Worm (Caenorhabditis elegans) whole organism, L1 larva: ENCODE measurements around the gene W01A11.7.
A peak's percentile ranks its signal among the peaks of the same experiment; 100 is the strongest.

ENCODE experiments used
- C04F5.9 ChIP-seq: sonication (generic microtip); optimal IDR thresholded peaks from 2 replicates; lab custom pipeline; 2016; ENCODE audit warnings: missing genetic modification characterization, missing compliant biosample characterization
- C16A3.4 ChIP-seq: fragments of 150-350 bp; optimal IDR thresholded peaks from 2 replicates; lab custom pipeline; 2014; ENCODE audit warnings: missing biosample characterization, missing genetic modification characterization
- Y116A8C.19 ChIP-seq: sonication (generic microtip); optimal IDR thresholded peaks from 2 replicates; lab custom pipeline; 2016; ENCODE audit warnings: missing compliant biosample characterization, missing genetic modification characterization, borderline replicate concordance
- ama-1 ChIP-seq: fragments of 150-350 bp; optimal IDR thresholded peaks from 2 replicates; lab custom pipeline; 2014
- blmp-1 ChIP-seq: fragments of 150-350 bp; optimal IDR thresholded peaks from 2 replicates; lab custom pipeline; 2014; ENCODE audit warnings: missing biosample characterization, missing genetic modification characterization
- dsc-1 ChIP-seq: sonication (generic microtip); optimal IDR thresholded peaks from 2 replicates; lab custom pipeline; 2016; ENCODE audit warnings: mild to moderate bottlenecking, missing genetic modification characterization, missing compliant biosample characterization
- efl-1 ChIP-seq, 4 experiments: fragments of 150-350 bp; optimal IDR thresholded peaks in 3 of 4; peaks in 1 of 4; 1 replicate in 1 of 4; 2 replicates in 3 of 4; lab custom pipeline; 2014; ENCODE audit warnings: missing biosample characterization in 2 of 4, missing genetic modification characterization in 2 of 4, missing genetic modification reagents in 2 of 4
- elt-3 ChIP-seq, 6 experiments: fragments of 150-350 bp in 1 of 6; sonication (generic microtip); optimal IDR thresholded peaks; 2 replicates each; lab custom pipeline; 2017 to 2018; ENCODE audit warnings: missing biosample characterization in 6 of 6, missing genetic modification characterization in 6 of 6, inconsistent platforms in 1 of 6
- fkh-4 ChIP-seq: sonication (generic microtip); optimal IDR thresholded peaks from 2 replicates; lab custom pipeline; 2016; ENCODE audit warnings: missing compliant biosample characterization, missing genetic modification characterization, borderline replicate concordance
- fos-1 ChIP-seq: fragments of 150-350 bp; optimal IDR thresholded peaks from 2 replicates; lab custom pipeline; 2014; ENCODE audit warnings: missing biosample characterization, missing genetic modification characterization
- grh-1 ChIP-seq: fragments of 200-800 bp; sonication (Bioruptor generic); IDR thresholded peaks from 2 replicates; pipeline ENCODE4 v1.3.6; 2022; ENCODE audit warnings: missing genetic modification reagents, missing genetic modification characterization, missing compliant biosample characterization
- hpl-2 ChIP-seq: fragments of 150-350 bp; optimal IDR thresholded peaks from 2 replicates; lab custom pipeline; 2014; ENCODE audit warnings: missing biosample characterization, missing genetic modification reagents, missing genetic modification characterization
- irx-1 ChIP-seq: sonication (generic microtip); optimal IDR thresholded peaks from 2 replicates; lab custom pipeline; 2016; ENCODE audit warnings: missing genetic modification characterization, missing compliant biosample characterization
- jun-1 ChIP-seq: fragments of 150-350 bp; optimal IDR thresholded peaks from 2 replicates; lab custom pipeline; 2014; ENCODE audit warnings: missing biosample characterization, missing genetic modification reagents, missing genetic modification characterization
- lin-13 ChIP-seq: fragments of 150-350 bp; optimal IDR thresholded peaks from 2 replicates; lab custom pipeline; 2014; ENCODE audit warnings: missing biosample characterization, missing genetic modification reagents, missing genetic modification characterization
- lin-14 ChIP-seq: fragments of 200-800 bp; sonication (Bioruptor generic); optimal IDR thresholded peaks from 2 replicates; lab custom pipeline; 2018; ENCODE audit warnings: mild to moderate bottlenecking, missing genetic modification characterization, moderate library complexity, missing compliant biosample characterization
- lin-35 ChIP-seq, 2 experiments: fragments of 150-350 bp; optimal IDR thresholded peaks; 2 replicates each; lab custom pipeline; 2014; ENCODE audit warnings: missing biosample characterization in 2 of 2, missing genetic modification characterization in 2 of 2, missing genetic modification reagents in 2 of 2
- lir-3 ChIP-seq: sonication (generic microtip); optimal IDR thresholded peaks from 2 replicates; lab custom pipeline; 2016; ENCODE audit warnings: mild to moderate bottlenecking, missing genetic modification characterization, moderate library complexity, missing compliant biosample characterization; ENCODE audit not compliant: poor library complexity
- lsy-2 ChIP-seq, 2 experiments: fragments of 150-350 bp; optimal IDR thresholded peaks; 2 replicates each; lab custom pipeline; 2014; ENCODE audit warnings: missing biosample characterization in 2 of 2, missing genetic modification characterization in 2 of 2
- mab-9 ChIP-seq: fragments of 200-800 bp; sonication (Bioruptor generic); IDR thresholded peaks from 2 replicates; pipeline ENCODE4 v1.3.6; 2022; ENCODE audit warnings: missing genetic modification reagents, missing genetic modification characterization, missing compliant biosample characterization
- mdl-1 ChIP-seq, 2 experiments: fragments of 150-350 bp; optimal IDR thresholded peaks; 2 replicates each; lab custom pipeline; 2014 to 2017; ENCODE audit warnings: missing biosample characterization in 2 of 2, missing genetic modification characterization in 2 of 2, inconsistent platforms in 1 of 2
- mef-2 ChIP-seq: fragments of 150-350 bp; optimal IDR thresholded peaks from 2 replicates; lab custom pipeline; 2014; ENCODE audit warnings: missing biosample characterization, missing genetic modification characterization
- mep-1 ChIP-seq: fragments of 150-350 bp; optimal IDR thresholded peaks from 2 replicates; lab custom pipeline; 2014; ENCODE audit warnings: missing biosample characterization, missing genetic modification characterization
- nhr-19 ChIP-seq: fragments of 200-800 bp; sonication (Bioruptor generic); conservative IDR thresholded peaks from 2 replicates; pipeline ENCODE4 v1.3.6; 2022; ENCODE audit warnings: missing genetic modification characterization, missing compliant biosample characterization
- nhr-20 ChIP-seq: sonication (generic microtip); optimal IDR thresholded peaks from 2 replicates; lab custom pipeline; 2016; ENCODE audit warnings: mild to moderate bottlenecking, missing genetic modification characterization, missing compliant biosample characterization
- nhr-237 ChIP-seq: fragments of 150-350 bp; optimal IDR thresholded peaks from 2 replicates; lab custom pipeline; 2014; ENCODE audit warnings: missing biosample characterization, missing genetic modification characterization
- nhr-28 ChIP-seq: fragments of 150-350 bp; optimal IDR thresholded peaks from 2 replicates; lab custom pipeline; 2014; ENCODE audit warnings: missing biosample characterization, missing genetic modification characterization
- nhr-71 ChIP-seq: sonication (generic microtip); optimal IDR thresholded peaks from 2 replicates; lab custom pipeline; 2016; ENCODE audit warnings: mild to moderate bottlenecking, missing genetic modification characterization, moderate library complexity, missing compliant biosample characterization
- nhr-76 ChIP-seq: sonication (generic microtip); optimal IDR thresholded peaks from 2 replicates; lab custom pipeline; 2017; ENCODE audit warnings: missing biosample characterization, missing genetic modification characterization
- nhr-77 ChIP-seq: fragments of 150-350 bp; optimal IDR thresholded peaks from 2 replicates; lab custom pipeline; 2014; ENCODE audit warnings: missing biosample characterization, missing genetic modification characterization
- nhr-85 ChIP-seq: sonication (generic microtip); peaks from one replicate; lab custom pipeline; 2016; ENCODE audit warnings: missing genetic modification characterization, inconsistent platforms, missing compliant biosample characterization
- nhr-90 ChIP-seq: sonication (generic microtip); optimal IDR thresholded peaks from 2 replicates; lab custom pipeline; 2016; ENCODE audit warnings: mild to moderate bottlenecking, missing genetic modification characterization, missing compliant biosample characterization; ENCODE audit not compliant: poor library complexity
- pag-3 ChIP-seq: sonication (generic microtip); optimal IDR thresholded peaks from 2 replicates; lab custom pipeline; 2017; ENCODE audit warnings: missing genetic modification characterization, mild to moderate bottlenecking, missing compliant biosample characterization, antibody characterized with exemption, borderline replicate concordance; ENCODE audit not compliant: insufficient read depth
- pax-3 ChIP-seq: fragments of 200-800 bp; sonication (Bioruptor generic); optimal IDR thresholded peaks from 2 replicates; lab custom pipeline; 2018; ENCODE audit warnings: mild to moderate bottlenecking, missing genetic modification characterization, moderate library complexity, missing compliant biosample characterization
- rnt-1 ChIP-seq: sonication (generic microtip); optimal IDR thresholded peaks from 2 replicates; lab custom pipeline; 2016; ENCODE audit warnings: mild to moderate bottlenecking, missing genetic modification characterization, moderate library complexity, missing compliant biosample characterization
- snu-23 ChIP-seq: sonication (generic microtip); optimal IDR thresholded peaks from 2 replicates; lab custom pipeline; 2016; ENCODE audit warnings: missing genetic modification characterization, missing compliant biosample characterization
- sox-4 ChIP-seq: sonication (generic microtip); optimal IDR thresholded peaks from 2 replicates; lab custom pipeline; 2016; ENCODE audit warnings: missing genetic modification characterization, missing compliant biosample characterization
- sup-37 ChIP-seq: fragments of 200-800 bp; sonication (Bioruptor generic); optimal IDR thresholded peaks from 2 replicates; lab custom pipeline; 2018; ENCODE audit warnings: mild to moderate bottlenecking, missing genetic modification characterization, missing compliant biosample characterization
- swsn-7 ChIP-seq: sonication (generic microtip); optimal IDR thresholded peaks from 2 replicates; lab custom pipeline; 2016; ENCODE audit warnings: missing genetic modification characterization, missing compliant biosample characterization
- tbx-2 ChIP-seq: sonication (generic microtip); optimal IDR thresholded peaks from 2 replicates; lab custom pipeline; 2016; ENCODE audit warnings: missing genetic modification characterization, missing compliant biosample characterization
- unc-130 ChIP-seq: fragments of 150-350 bp; optimal IDR thresholded peaks from 2 replicates; lab custom pipeline; 2017; ENCODE audit warnings: missing biosample characterization, missing genetic modification characterization, inconsistent platforms
- unc-62 ChIP-seq: fragments of 150-350 bp; optimal IDR thresholded peaks from 2 replicates; lab custom pipeline; 2014; ENCODE audit warnings: missing biosample characterization, missing genetic modification reagents, missing genetic modification characterization
- unc-86 ChIP-seq: sonication (generic microtip); optimal IDR thresholded peaks from 2 replicates; lab custom pipeline; 2016; ENCODE audit warnings: missing genetic modification characterization, missing compliant biosample characterization
- zip-4 ChIP-seq: fragments of 200-800 bp; sonication (Bioruptor generic); optimal IDR thresholded peaks from 2 replicates; lab custom pipeline; 2018; ENCODE audit warnings: mild to moderate bottlenecking, missing genetic modification characterization, moderate library complexity, missing compliant biosample characterization
- ztf-4 ChIP-seq: fragments of 150-350 bp; optimal IDR thresholded peaks from 2 replicates; lab custom pipeline; 2014; ENCODE audit warnings: missing biosample characterization, missing genetic modification characterization

W01A11.7 gene

ce11 chrV:6520385-6521080 lies 15.3 kb upstream of the W01A11.7 start, which contains the start of the genes F46E10.2 and F46E10.18:
Gene F46E10.2 (plus strand): TSS chrV:6520435.
Gene F46E10.18 (plus strand): TSS chrV:6521030.
- TF ChIP-seq unc-62 (GFP tag; lab: Kevin White, UChicago): no peak

DNA sequence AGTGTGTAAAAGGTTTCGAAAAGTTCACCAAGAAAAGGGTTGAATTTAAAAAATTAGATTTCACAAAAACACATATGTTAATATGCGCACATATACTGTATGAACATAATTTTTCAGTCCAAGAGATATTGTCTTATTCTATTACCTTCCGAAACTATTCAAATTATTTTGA lies 12.9 kb upstream of the W01A11.7 start, which contains the start of gene F46E10.3:
F46E10.3 (plus strand) TSS at position 73 of the 172 bp plus-strand sequence.
- no peak for TF ChIP-seq nhr-28 (tag; lab: Kevin White, UChicago)
- no peak for TF ChIP-seq efl-1 (optimal IDR thresholded peaks at IDR 0.05; lab: Kevin White, UChicago)
- peak in 1 of 2 experiments; percentile 75 for TF ChIP-seq efl-1 (GFP tag; optimal IDR thresholded peaks at IDR 0.05 in 1 of 2; lab: Kevin White, UChicago)

- TF ChIP-seq tbx-2 (tag; lab: Kevin White, UChicago) (peak; percentile 27), zip-4 (GFP tag; lab: Kevin White, UChicago) (no peak), C04F5.9 (tag; lab: Kevin White, UChicago) (no peak), irx-1 (peak; percentile 6), mdl-1 (tag; optimal IDR thresholded peaks at IDR 0.05; lab: Kevin White, UChicago) (peak in 1 of 2 experiments; percentile 80), elt-3 (tag; optimal IDR thresholded peaks at IDR 0.05; lab: Kevin White, UChicago) (peak in 2 of 6 experiments; percentile 55 to 72), ama-1 (lab: Kevin White, UChicago) (peak; percentile 31), pax-3 (tag; lab: Kevin White, UChicago) (no peak), mep-1 (peak; percentile 57), nhr-19 (GFP tag; lab: Robert Waterston, UW) (peak; percentile 70), Y116A8C.19 (no peak), nhr-90 (peak; percentile 40), jun-1 (tag; lab: Kevin White, UChicago) (no peak), unc-130 (peak; percentile 8), lin-14 (GFP tag; lab: Kevin White, UChicago) (peak; percentile 84), blmp-1 (tag; lab: Kevin White, UChicago) (peak; percentile 82), nhr-237 (tag; lab: Kevin White, UChicago) (no peak), lin-13 (GFP tag; lab: Kevin White, UChicago) (peak; percentile 17), nhr-76 (tag; lab: Kevin White, UChicago) (no peak), lin-35 (GFP tag; optimal IDR thresholded peaks at IDR 0.05; lab: Kevin White, UChicago) (peak; percentile 22 to 29), hpl-2 (GFP tag; lab: Kevin White, UChicago) (no peak), snu-23 (GFP tag; lab: Kevin White, UChicago) (peak; percentile 61), nhr-71 (peak; percentile 73), swsn-7 (tag; lab: Kevin White, UChicago) (peak; percentile 27), grh-1 (GFP tag; lab: Robert Waterston, UW) (no peak), C16A3.4 (tag; lab: Kevin White, UChicago) (peak; percentile 26), mef-2 (tag; lab: Kevin White, UChicago) (no peak), nhr-77 (no peak), nhr-20 (tag; lab: Kevin White, UChicago) (peak; percentile 55), fkh-4 (no peak), unc-86 (no peak), sup-37 (GFP tag; lab: Kevin White, UChicago) (no peak), sox-4 (tag; lab: Kevin White, UChicago) (no peak), nhr-85 (tag; lab: Kevin White, UChicago) (peak; percentile 88), lir-3 (peak; percentile 5), fos-1 (tag; lab: Kevin White, UChicago) (no peak), efl-1 (optimal IDR thresholded peaks at IDR 0.05; lab: Kevin White, UChicago) (no peak), efl-1 (GFP tag; optimal IDR thresholded peaks at IDR 0.05 in 1 of 2; lab: Kevin White, UChicago) (peak in 1 of 2 experiments; percentile 86), rnt-1 (peak; percentile 52), dsc-1 (no peak), pag-3 (tag; lab: Kevin White, UChicago) (peak; percentile 77), lsy-2 (tag; optimal IDR thresholded peaks at IDR 0.05; lab: Kevin White, UChicago) (peak; percentile 8 to 33), ztf-4 (tag; lab: Kevin White, UChicago) (peak; percentile 51), mab-9 (GFP tag; lab: Robert Waterston, UW) (no peak)
These were observed 12.4 kb upstream of the W01A11.7 start for ce11 chrV:6517305-6518224.
